Fruit fly (Drosophila melanogaster) whole organism, wandering third instar larva: Measurements from ENCODE around the gene PolE1.

Experiments
- Abd-B ChIP-seq: fragments of >200 bp; optimal IDR thresholded peaks from 2 replicates; lab custom pipeline; 2017; ENCODE audit warnings: missing biosample characterization, missing genetic modification characterization
- Hr78 ChIP-seq: fragments of >200 bp; optimal IDR thresholded peaks from 2 replicates; lab custom pipeline; 2017; ENCODE audit warnings: missing biosample characterization, missing genetic modification characterization
- OdsH ChIP-seq: fragments of 200-800 bp; sonication (Bioruptor generic); optimal IDR thresholded peaks from 2 replicates; lab custom pipeline; 2016; ENCODE audit warnings: missing biosample characterization, mild to moderate bottlenecking, missing genetic modification characterization
- Rel ChIP-seq, 2 experiments: fragments of 200-800 bp; sonication (Bioruptor generic) in 1 of 2; optimal IDR thresholded peaks; 2 replicates in 1 of 2; 3 replicates in 1 of 2; lab custom pipeline; 2016 to 2019; ENCODE audit warnings: mild to moderate bottlenecking in 2 of 2, missing biosample characterization in 2 of 2, missing genetic modification characterization in 2 of 2, moderate library complexity in 1 of 2
- Vsx2 ChIP-seq: fragments of 200-300, 225-300 bp; sonication (Bioruptor generic); optimal IDR thresholded peaks from 2 replicates; lab custom pipeline; 2018; ENCODE audit warnings: missing biosample characterization, missing genetic modification characterization; ENCODE audit not compliant: partially characterized antibody
- ey ChIP-seq: fragments of 200-800 bp; sonication (Bioruptor generic); optimal IDR thresholded peaks from 2 replicates; lab custom pipeline; 2016; ENCODE audit warnings: missing biosample characterization, missing genetic modification characterization
- foxo ChIP-seq, 2 experiments: fragments of 200-800 bp; sonication (Bioruptor generic); optimal IDR thresholded peaks; 2 replicates in 1 of 2; 3 replicates in 1 of 2; lab custom pipeline; 2016 to 2017; ENCODE audit warnings: missing biosample characterization in 2 of 2, missing genetic modification characterization in 2 of 2
- psq ChIP-seq: fragments of 200-800 bp; sonication (Bioruptor generic); optimal IDR thresholded peaks from 3 replicates; lab custom pipeline; 2017; ENCODE audit warnings: missing biosample characterization, mild to moderate bottlenecking, missing genetic modification characterization, moderate library complexity
- usp ChIP-seq: fragments of >200 bp; optimal IDR thresholded peaks from 2 replicates; lab custom pipeline; 2017; ENCODE audit warnings: missing biosample characterization, missing genetic modification characterization

- no peak for TF ChIP-seq OdsH (GFP tag; lab: Kevin White, UChicago)
- TF ChIP-seq Abd-B: no peak
- peak; percentile 21 for TF ChIP-seq psq (GFP tag; lab: Kevin White, UChicago)
- no peak for TF ChIP-seq foxo (GFP tag; optimal IDR thresholded peaks at IDR 0.05; lab: Kevin White, UChicago)
- no peak for TF ChIP-seq Rel (GFP tag; optimal IDR thresholded peaks at IDR 0.05; lab: Kevin White, UChicago)
- TF ChIP-seq Rel (tag; optimal IDR thresholded peaks at IDR 0.05; lab: Kevin White, UChicago): no peak
- TF ChIP-seq ey (GFP tag; lab: Kevin White, UChicago): no peak
- no peak for TF ChIP-seq Vsx2 (GFP tag; lab: Kevin White, UChicago)
- TF ChIP-seq Hr78: no peak
- TF ChIP-seq usp (GFP tag; lab: Kevin White, UChicago): no peak
Measured at dm6 chr3R:23315221-23315620, 32.7 kb upstream of the PolE1 start.
